Worm (Caenorhabditis elegans) whole organism, late embryonic: Measurements from ENCODE around the gene C54D10.13.

ENCODE experiments used
- T23F11.4 ChIP-seq: fragments of 200-800 bp; sonication (Bioruptor generic); optimal IDR thresholded peaks from 2 replicates; lab custom pipeline; 2018; ENCODE audit warnings: mild to moderate bottlenecking, missing genetic modification characterization, missing compliant biosample characterization
- ama-1 ChIP-seq: fragments of 150-350 bp; optimal IDR thresholded peaks from 2 replicates; lab custom pipeline; 2014
- odd-2 ChIP-seq: sonication (generic microtip); optimal IDR thresholded peaks from 2 replicates; lab custom pipeline; 2017; ENCODE audit warnings: antibody characterized with exemption, mild to moderate bottlenecking, missing genetic modification characterization, missing compliant biosample characterization
- pha-4 ChIP-seq: fragments of 150-350 bp; optimal IDR thresholded peaks from 2 replicates; lab custom pipeline; 2018; ENCODE audit warnings: missing biosample characterization, missing genetic modification reagents, missing genetic modification characterization
- ref-2 ChIP-seq: sonication (generic microtip); optimal IDR thresholded peaks from 2 replicates; lab custom pipeline; 2016; ENCODE audit warnings: missing genetic modification characterization, missing compliant biosample characterization
- tbx-2 ChIP-seq: sonication (generic microtip); optimal IDR thresholded peaks from 2 replicates; lab custom pipeline; 2016; ENCODE audit warnings: missing genetic modification characterization, missing compliant biosample characterization

ce11 chrV:12412321-12412720 lies 19.8 kb downstream of the C54D10.13 start:
- TF ChIP-seq ref-2 (tag; lab: Kevin White, UChicago): no peak
- no peak for TF ChIP-seq odd-2
- TF ChIP-seq pha-4 (tag; lab: Kevin White, UChicago): no peak
- TF ChIP-seq tbx-2 (tag; lab: Kevin White, UChicago): no peak
- no peak for TF ChIP-seq T23F11.4
- no peak for TF ChIP-seq ama-1 (lab: Kevin White, UChicago)
